Fruit fly (Drosophila melanogaster): ENCODE data around the gene CG13461.

The CG13461 gene

DNA sequence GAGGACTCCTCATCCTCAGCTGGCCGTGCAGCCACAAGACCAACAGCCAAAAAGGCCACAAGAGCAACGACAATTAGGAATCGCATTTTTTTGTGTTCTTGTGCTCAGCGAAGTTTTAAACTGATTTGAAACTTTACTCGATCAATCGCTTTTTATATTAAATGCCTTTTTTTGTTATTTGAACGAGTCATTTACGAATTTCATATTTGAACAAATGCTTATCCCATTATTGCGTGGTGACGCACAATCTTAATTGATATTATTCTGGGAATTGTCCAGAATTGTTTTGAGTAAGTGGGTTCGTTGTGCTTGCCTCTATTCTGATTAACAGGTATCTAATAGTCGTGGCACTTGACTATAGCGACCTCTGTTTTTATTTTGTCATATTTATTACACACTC, at the start of gene CG13461:
Gene CG13461, minus strand, starts transcription at position 101 of the 400 bp plus-strand sequence.
- TF ChIP-seq psq (optimal IDR thresholded peaks at IDR 0.05): no peak
- no peak for TF ChIP-seq insv (optimal IDR thresholded peaks at IDR 0.05)
- no peak for TF ChIP-seq Myc (optimal IDR thresholded peaks at IDR 0.05)
- TF ChIP-seq h (optimal IDR thresholded peaks at IDR 0.05): no peak
- TF ChIP-seq Sin3A (optimal IDR thresholded peaks at IDR 0.05): no peak

DNA sequence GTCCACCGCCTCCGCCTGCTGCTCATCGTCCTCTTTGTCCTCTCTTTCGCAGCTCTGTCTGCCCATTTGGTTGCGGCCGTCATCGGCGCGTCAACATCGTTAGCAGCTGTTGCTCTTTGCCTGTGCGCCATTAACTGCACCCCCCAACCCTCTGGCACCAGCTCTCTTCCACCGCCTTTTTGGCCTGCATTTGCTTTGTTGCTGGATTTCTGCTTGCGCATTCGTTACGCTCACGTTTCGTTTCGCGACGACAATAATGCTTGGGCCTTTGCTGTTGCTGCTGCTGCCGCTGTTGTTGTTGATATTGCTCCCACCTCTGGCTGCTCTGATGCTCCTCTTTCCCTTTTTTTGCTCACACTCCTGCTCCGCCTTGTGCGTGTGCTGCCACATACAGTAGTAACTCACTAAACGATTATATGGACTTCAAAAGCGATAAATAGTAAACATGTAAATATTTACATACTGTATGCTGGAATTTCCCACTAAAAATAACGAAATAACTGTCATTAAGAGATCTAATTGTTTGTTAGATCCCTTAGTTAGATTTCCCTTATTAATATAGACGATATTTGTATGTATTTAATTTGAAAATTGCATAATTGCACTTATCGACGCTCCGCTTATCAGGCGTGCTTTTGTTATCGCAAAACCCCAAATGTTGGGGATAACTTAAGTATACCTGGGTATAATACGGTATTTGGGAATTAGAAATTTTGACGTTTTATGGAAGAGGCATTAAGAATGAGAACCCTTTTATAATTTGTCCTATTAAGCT, 49.5 kb upstream of the CG13461 start:
- TF ChIP-seq insv (optimal IDR thresholded peaks at IDR 0.05) (no peak), ttk (optimal IDR thresholded peaks at IDR 0.05) (no peak), Myc (optimal IDR thresholded peaks at IDR 0.05) (no peak), h (optimal IDR thresholded peaks at IDR 0.05) (no peak), psq (optimal IDR thresholded peaks at IDR 0.05) (no peak), Sin3A (optimal IDR thresholded peaks at IDR 0.05) (no peak)

DNA sequence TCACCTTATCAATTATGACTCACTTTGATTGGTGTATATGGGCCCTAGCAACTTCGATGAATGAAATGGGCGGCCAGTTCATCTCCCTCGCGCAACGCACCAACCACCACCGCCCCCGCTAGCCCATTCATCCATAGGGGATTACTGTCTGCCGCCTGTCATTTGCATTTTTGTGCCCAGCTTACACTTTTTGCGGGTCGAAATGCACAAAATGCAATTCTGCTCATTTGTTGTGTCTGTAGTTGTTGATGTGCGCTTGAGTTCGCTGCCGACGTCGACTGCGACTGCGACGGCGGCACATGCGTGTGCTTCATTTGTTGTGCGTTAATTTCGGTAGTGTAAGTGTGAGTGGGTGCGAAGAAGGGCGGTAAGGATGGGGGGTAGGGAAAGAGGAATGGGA, 48.7 kb upstream of the CG13461 start:
- no peak for TF ChIP-seq ttk (optimal IDR thresholded peaks at IDR 0.05)
- no peak for TF ChIP-seq Sin3A (optimal IDR thresholded peaks at IDR 0.05)
- no peak for TF ChIP-seq h (optimal IDR thresholded peaks at IDR 0.05)
- no peak for TF ChIP-seq insv (optimal IDR thresholded peaks at IDR 0.05)

DNA sequence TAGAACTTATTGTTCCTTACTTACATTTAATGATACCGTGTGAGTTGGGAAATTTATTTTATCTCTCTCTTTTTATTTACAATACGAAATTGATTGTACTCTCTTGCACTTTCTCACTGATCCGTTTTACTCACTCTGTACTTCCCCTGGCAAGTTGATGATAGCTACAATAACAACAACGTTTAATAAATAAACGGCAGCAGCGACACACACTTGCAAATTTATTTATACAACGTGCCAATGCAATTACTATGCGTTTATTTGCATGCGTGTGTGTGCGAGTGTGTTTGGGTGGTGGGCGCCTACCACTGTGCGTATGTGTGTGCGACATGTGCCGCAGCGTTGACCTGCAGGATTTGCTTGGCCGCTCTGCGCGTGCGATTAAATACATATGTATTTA, 47.3 kb upstream of the CG13461 start:
- TF ChIP-seq insv (optimal IDR thresholded peaks at IDR 0.05) (no peak), Myc (optimal IDR thresholded peaks at IDR 0.05) (no peak), ttk (optimal IDR thresholded peaks at IDR 0.05) (no peak), h (optimal IDR thresholded peaks at IDR 0.05) (no peak), Sin3A (optimal IDR thresholded peaks at IDR 0.05) (no peak), psq (optimal IDR thresholded peaks at IDR 0.05) (no peak)

DNA sequence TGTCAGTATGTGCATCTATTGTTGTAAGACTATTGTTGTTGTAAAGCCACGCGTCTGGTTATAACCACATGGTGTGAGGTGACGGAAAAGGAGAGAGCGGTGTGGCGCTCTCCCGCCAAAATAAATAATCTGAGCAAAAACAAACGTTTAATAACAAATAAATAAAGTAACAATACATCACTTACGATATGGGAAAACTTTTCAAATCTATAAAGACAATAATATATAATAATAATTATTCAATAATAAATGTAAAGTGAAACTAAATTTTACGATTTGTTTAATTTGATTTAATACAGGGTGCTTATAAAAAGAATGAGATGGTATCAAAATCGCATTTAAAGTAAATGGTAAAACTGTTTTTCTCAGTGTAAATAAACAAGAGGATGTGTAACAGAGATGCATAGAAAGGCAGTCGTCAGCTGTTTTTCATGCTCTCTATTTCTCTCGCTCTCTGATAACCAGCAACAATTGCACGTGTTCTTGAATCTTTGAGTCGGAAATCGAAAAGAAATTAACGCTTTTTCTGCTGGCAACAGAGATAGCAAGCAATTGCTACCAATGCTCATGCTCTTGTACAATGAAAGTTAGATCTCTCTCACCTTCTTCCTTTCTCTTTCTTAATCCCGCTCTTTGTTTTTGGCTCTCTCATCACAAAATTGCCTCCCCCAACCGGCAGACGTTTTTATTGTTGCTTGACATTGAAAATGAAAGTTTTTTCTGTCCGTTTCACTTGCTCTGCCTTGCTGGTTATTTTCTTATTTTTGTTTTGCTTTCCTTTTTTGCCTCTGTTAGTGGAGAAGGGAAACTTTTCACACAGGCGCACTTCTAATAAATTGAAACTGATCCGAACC, 46.6 kb upstream of the CG13461 start:
- TF ChIP-seq Sin3A (optimal IDR thresholded peaks at IDR 0.05): no peak
- no peak for TF ChIP-seq ttk (optimal IDR thresholded peaks at IDR 0.05)
- no peak for TF ChIP-seq psq (optimal IDR thresholded peaks at IDR 0.05)
- TF ChIP-seq Myc (optimal IDR thresholded peaks at IDR 0.05): no peak
- no peak for TF ChIP-seq h (optimal IDR thresholded peaks at IDR 0.05)
- no peak for TF ChIP-seq insv (optimal IDR thresholded peaks at IDR 0.05)

DNA sequence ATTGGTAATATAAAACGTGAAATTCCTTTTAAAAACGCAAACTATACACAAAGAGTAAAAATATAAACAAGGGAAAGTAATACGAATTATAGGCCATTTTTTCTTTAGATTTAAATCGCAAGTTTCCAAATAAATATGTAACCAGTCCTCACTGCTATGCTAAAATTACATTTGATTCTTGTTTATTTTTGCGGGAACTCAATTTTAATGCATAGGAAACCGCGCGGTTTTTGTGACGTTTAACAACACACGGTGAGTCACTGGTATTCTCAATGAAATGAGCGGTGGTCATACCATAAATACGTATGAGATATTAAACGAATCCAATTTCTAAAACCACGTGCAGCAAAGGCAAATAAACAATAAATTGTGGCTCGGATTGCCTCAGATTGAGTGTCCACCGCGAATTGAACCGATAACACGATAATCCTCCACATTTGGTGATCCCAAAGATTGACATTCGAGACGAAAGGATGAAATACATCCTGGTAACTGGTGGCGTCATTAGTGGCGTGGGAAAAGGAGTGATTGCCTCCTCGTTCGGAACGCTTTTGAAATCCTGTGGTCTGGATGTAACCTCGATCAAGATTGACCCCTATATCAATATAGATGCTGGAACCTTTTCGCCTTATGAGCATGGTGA, 45.7 kb upstream of the CG13461 start, which contains the start of gene Ctps:
Gene Ctps, plus strand, starts transcription at position 37 of the 643 bp plus-strand sequence.
- TF ChIP-seq ttk (optimal IDR thresholded peaks at IDR 0.05) (no peak), insv (optimal IDR thresholded peaks at IDR 0.05) (no peak), Myc (optimal IDR thresholded peaks at IDR 0.05) (no peak), Sin3A (optimal IDR thresholded peaks at IDR 0.05) (no peak), psq (optimal IDR thresholded peaks at IDR 0.05) (no peak), h (optimal IDR thresholded peaks at IDR 0.05) (no peak)

DNA sequence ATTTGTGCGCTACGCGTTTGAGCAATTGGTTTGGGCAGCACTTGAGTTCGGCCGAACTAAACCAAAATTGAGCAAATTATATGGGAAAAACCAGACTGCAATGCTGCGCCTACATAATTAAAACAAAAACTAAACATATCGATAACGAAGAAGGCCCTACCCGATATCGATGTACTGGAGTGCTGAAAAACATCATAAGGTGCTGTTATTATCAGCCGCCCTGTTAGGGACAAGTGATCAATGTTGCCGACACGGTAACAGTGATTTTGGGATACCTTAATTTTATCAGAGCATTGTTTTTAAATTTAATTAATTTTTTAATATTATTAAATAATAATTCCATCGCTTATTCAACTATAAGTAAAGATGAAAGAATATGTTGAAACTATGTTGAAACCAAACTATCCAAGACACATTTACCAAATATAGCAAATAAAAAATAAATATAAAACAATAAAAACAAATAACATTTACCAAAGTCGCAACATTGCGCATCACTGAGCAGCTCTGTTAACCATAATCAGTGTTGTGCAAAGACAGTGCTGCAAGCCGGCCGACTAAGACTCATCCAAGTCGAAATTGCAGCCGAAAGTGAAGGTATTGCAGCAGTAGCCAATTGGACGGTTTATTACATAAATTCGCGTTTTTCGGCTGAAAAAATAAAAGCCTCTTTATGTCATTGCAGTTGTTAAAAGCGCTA, 42.4 kb upstream of the CG13461 start, which contains the start of the genes sstn, Plp and GlyRS:
Gene sstn, minus strand, starts transcription at position 131 of the 700 bp plus-strand sequence.
Gene Plp, minus strand, starts transcription at position 136 of the 700 bp plus-strand sequence.
Gene GlyRS, plus strand, starts transcription at position 554 of the 700 bp plus-strand sequence.
- TF ChIP-seq insv (optimal IDR thresholded peaks at IDR 0.05): no peak
- no peak for TF ChIP-seq Myc (optimal IDR thresholded peaks at IDR 0.05)
- no peak for TF ChIP-seq ttk (optimal IDR thresholded peaks at IDR 0.05)
- TF ChIP-seq h (optimal IDR thresholded peaks at IDR 0.05): no peak
- TF ChIP-seq Sin3A (optimal IDR thresholded peaks at IDR 0.05): no peak
- TF ChIP-seq psq (optimal IDR thresholded peaks at IDR 0.05): no peak

DNA sequence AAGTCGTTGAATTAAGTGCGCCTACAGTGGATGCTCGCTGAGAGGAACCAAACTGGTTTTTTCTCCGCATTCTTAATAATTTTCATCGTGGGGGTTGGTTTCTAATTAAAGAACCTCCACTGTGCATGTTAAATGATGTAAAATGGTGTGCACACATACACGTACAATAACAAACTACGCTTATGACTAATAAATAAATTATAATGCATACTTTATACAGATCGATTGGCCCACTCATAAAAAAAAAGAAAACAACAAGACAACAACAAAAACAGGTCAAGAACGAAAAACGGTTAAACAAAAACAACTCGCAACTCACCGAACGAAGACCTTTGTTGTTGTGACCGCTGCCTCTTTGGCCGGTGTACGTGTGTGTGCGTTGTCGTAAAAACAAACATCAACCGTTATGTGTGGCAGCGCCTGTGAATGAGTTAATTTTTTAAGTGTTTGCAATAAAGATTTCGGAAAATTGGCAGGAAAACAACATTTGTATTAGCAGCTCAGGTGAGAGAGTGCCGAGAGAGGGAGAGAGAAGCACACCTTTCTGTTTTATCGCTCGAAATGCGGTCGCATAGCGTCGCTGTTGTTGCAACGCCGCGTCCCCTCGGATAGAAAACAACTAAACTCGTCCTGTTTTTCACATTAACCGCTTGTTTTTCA, 41.8 kb upstream of the CG13461 start:
- TF ChIP-seq h (optimal IDR thresholded peaks at IDR 0.05): no peak
- TF ChIP-seq Sin3A (optimal IDR thresholded peaks at IDR 0.05): no peak
- TF ChIP-seq psq (optimal IDR thresholded peaks at IDR 0.05): no peak
- TF ChIP-seq ttk (optimal IDR thresholded peaks at IDR 0.05): no peak
- TF ChIP-seq insv (optimal IDR thresholded peaks at IDR 0.05): no peak
- no peak for TF ChIP-seq Myc (optimal IDR thresholded peaks at IDR 0.05)

DNA sequence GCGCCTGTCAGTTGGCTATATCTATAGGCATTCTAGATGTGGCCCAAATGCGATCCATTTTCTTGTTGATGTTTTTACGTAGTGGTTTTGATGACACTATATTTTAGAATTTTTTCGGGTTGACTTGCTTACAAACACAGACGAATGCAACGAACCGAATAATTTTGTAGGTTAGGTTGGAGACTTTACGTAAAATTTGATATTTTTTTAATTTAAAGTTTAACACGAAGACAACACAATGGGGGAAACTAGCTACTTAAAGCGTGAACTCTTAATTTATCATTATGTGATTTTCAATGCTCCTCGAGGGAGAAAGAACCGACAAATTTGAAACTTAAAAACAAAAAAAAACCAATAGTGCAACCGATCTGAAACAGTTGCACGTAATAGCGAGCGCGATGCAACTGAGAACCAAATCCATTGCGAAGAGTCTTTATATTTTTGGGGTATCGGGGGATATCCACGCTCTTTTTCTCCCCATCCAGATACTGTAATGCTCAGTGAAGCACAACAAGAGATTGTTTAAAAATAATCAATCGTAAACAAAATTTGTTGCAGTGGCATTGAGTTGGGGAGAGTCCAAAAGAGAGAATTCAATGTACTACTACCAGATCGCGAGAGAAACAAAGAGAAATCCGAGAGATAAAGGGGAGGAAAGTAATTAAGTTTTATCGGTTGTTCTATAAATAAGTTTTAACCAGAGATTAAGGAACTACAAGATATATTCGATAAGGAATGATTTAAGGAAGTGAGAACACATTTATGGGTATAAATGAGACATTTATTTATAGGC, 37.8 kb upstream of the CG13461 start:
- TF ChIP-seq psq (optimal IDR thresholded peaks at IDR 0.05) (no peak), h (optimal IDR thresholded peaks at IDR 0.05) (no peak), insv (optimal IDR thresholded peaks at IDR 0.05) (no peak), Sin3A (optimal IDR thresholded peaks at IDR 0.05) (no peak), Myc (optimal IDR thresholded peaks at IDR 0.05) (no peak), ttk (optimal IDR thresholded peaks at IDR 0.05) (no peak)

DNA sequence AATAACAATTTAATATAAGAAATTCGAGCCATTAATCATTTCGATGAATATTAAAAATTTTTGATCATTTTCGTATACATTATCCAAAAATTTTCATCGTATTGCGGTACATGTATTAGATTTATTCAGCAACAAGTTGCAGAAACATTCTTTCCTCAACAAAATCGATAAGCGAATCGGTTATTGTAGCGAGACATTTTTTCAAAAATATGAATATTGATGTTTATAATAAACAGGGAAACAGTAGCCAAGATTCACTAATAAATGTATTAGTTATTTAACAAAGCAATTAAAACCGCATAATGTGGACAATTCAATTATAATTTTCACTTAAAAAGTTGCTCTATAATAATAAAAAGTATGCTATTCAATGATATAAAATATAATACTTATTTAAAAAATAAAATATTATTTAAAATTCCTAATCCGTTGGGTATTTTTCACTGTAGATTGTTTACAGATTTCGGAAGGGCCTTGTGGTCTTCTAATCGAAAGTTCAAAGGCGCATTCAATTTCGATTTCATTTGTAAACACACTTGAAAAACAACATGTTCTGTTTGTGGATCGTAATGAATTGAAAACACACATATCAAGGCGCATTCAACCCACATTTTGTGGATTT, 36.9 kb upstream of the CG13461 start:
- TF ChIP-seq ttk (optimal IDR thresholded peaks at IDR 0.05): no peak
- TF ChIP-seq Myc (optimal IDR thresholded peaks at IDR 0.05): no peak
- TF ChIP-seq insv (optimal IDR thresholded peaks at IDR 0.05): no peak
- TF ChIP-seq h (optimal IDR thresholded peaks at IDR 0.05): no peak
- no peak for TF ChIP-seq psq (optimal IDR thresholded peaks at IDR 0.05)
- no peak for TF ChIP-seq Sin3A (optimal IDR thresholded peaks at IDR 0.05)
